Fruit fly (Drosophila melanogaster): ENCODE data around the gene Tcs5.

DNA sequence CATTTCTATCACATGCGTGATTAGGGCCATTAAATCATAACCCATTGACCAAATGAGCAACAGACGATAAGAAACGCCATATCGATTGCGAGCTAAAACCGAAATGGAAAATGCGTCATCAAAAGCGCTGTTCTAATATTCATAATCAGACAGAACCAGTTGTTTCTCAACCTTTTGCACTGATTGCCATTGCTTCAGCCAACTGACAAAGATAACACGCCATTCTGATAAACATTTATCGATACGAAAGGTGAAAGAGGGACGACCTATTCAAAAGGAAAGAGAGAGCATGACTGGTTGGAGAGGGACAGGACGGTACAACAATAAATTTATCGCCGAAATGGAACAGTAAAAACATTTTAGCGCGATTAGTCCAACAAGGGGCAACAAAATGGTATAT is 37.6 kb upstream of the Tcs5 start:
- no peak for TF ChIP-seq ken (GFP tag; IDR thresholded peaks at IDR 0.05)
- no peak for TF ChIP-seq CG6683 (GFP tag; optimal IDR thresholded peaks at IDR 0.05)
- no peak for TF ChIP-seq Xbp1 (GFP tag; optimal IDR thresholded peaks at IDR 0.05)
- TF ChIP-seq TFAM (GFP tag; optimal IDR thresholded peaks at IDR 0.05) = no peak
- no peak for TF ChIP-seq CHES-1-like (GFP tag; optimal IDR thresholded peaks at IDR 0.05)

All from whole organism, embryonic.